Worm (Caenorhabditis elegans) whole organism, late embryonic: ENCODE measurements around the gene C05E7.3.

ENCODE experiments used
- C08G9.2 ChIP-seq: sonication (generic microtip); optimal IDR thresholded peaks from 2 replicates; lab custom pipeline; 2016; ENCODE audit warnings: mild to moderate bottlenecking, missing genetic modification characterization, moderate library complexity, missing compliant biosample characterization
- F13H6.1 ChIP-seq: sonication (generic microtip); optimal IDR thresholded peaks from 2 replicates; lab custom pipeline; 2016; ENCODE audit warnings: missing genetic modification characterization, missing compliant biosample characterization
- K02D7.2 ChIP-seq: sonication (generic microtip); optimal IDR thresholded peaks from 2 replicates; lab custom pipeline; 2017; ENCODE audit warnings: mild to moderate bottlenecking, missing genetic modification characterization, missing compliant biosample characterization
- K09A11.1 ChIP-seq: sonication (generic microtip); optimal IDR thresholded peaks from 2 replicates; lab custom pipeline; 2017; ENCODE audit warnings: antibody characterized with exemption, mild to moderate bottlenecking, missing genetic modification characterization, missing compliant biosample characterization; ENCODE audit not compliant: insufficient read depth
- Y22D7AL.16 ChIP-seq: sonication (generic microtip); optimal IDR thresholded peaks from 2 replicates; lab custom pipeline; 2016; ENCODE audit warnings: missing genetic modification characterization, missing compliant biosample characterization
- ahr-1 ChIP-seq: sonication (generic microtip); optimal IDR thresholded peaks from 2 replicates; lab custom pipeline; 2016; ENCODE audit warnings: missing genetic modification characterization, missing compliant biosample characterization
- ceh-19 ChIP-seq: fragments of 200-800 bp; sonication (Bioruptor generic); optimal IDR thresholded peaks from 2 replicates; lab custom pipeline; 2018; ENCODE audit warnings: mild to moderate bottlenecking, missing genetic modification characterization, missing compliant biosample characterization
- ceh-34 ChIP-seq: sonication (generic microtip); optimal IDR thresholded peaks from 2 replicates; lab custom pipeline; 2016; ENCODE audit warnings: mild to moderate bottlenecking, missing genetic modification characterization, missing compliant biosample characterization
- ceh-45 ChIP-seq: fragments of 200-800 bp; sonication (Bioruptor generic); IDR thresholded peaks from 2 replicates; pipeline ENCODE4 v1.3.6; 2022; ENCODE audit warnings: missing genetic modification reagents, missing genetic modification characterization, missing compliant biosample characterization
- ceh-48 ChIP-seq: sonication (generic microtip); optimal IDR thresholded peaks from 2 replicates; lab custom pipeline; 2016; ENCODE audit warnings: missing genetic modification characterization, inconsistent platforms, missing compliant biosample characterization
- ceh-6 ChIP-seq: fragments of 200-800 bp; sonication (Bioruptor generic); optimal IDR thresholded peaks from 2 replicates; lab custom pipeline; 2018; ENCODE audit warnings: mild to moderate bottlenecking, missing genetic modification characterization, missing compliant biosample characterization
- ceh-9 ChIP-seq: sonication (generic microtip); optimal IDR thresholded peaks from 2 replicates; lab custom pipeline; 2016; ENCODE audit warnings: mild to moderate bottlenecking, missing genetic modification characterization, inconsistent platforms, missing compliant biosample characterization
- dmd-4 ChIP-seq: sonication (generic microtip); optimal IDR thresholded peaks from 2 replicates; lab custom pipeline; 2016; ENCODE audit warnings: borderline replicate concordance, missing genetic modification characterization, missing compliant biosample characterization
- dve-1 ChIP-seq: sonication (generic microtip); optimal IDR thresholded peaks from 2 replicates; lab custom pipeline; 2017; ENCODE audit warnings: antibody characterized with exemption, mild to moderate bottlenecking, missing genetic modification characterization, missing compliant biosample characterization
- elt-2 ChIP-seq: sonication (generic microtip); optimal IDR thresholded peaks from 2 replicates; lab custom pipeline; 2016; ENCODE audit warnings: missing genetic modification reagents, missing genetic modification characterization, missing compliant biosample characterization
- elt-4 ChIP-seq: sonication (generic microtip); optimal IDR thresholded peaks from 2 replicates; lab custom pipeline; 2016; ENCODE audit warnings: missing genetic modification characterization, missing compliant biosample characterization
- ets-4 ChIP-seq: sonication (generic microtip); optimal IDR thresholded peaks from 2 replicates; lab custom pipeline; 2016; ENCODE audit warnings: missing genetic modification characterization, missing compliant biosample characterization
- fkh-6 ChIP-seq: sonication (generic microtip); optimal IDR thresholded peaks from 2 replicates; lab custom pipeline; 2016; ENCODE audit warnings: missing genetic modification characterization, missing compliant biosample characterization
- gmeb-2 ChIP-seq: sonication (generic microtip); optimal IDR thresholded peaks from 2 replicates; lab custom pipeline; 2016; ENCODE audit warnings: missing genetic modification characterization, inconsistent platforms, missing compliant biosample characterization
- lin-11 ChIP-seq: fragments of 200-800 bp; sonication (Bioruptor generic); optimal IDR thresholded peaks from 2 replicates; lab custom pipeline; 2018; ENCODE audit warnings: mild to moderate bottlenecking, missing genetic modification characterization, missing compliant biosample characterization
- madf-2 ChIP-seq: sonication (generic microtip); optimal IDR thresholded peaks from 2 replicates; lab custom pipeline; 2017; ENCODE audit warnings: missing genetic modification characterization, missing compliant biosample characterization
- mec-3 ChIP-seq: sonication (generic microtip); optimal IDR thresholded peaks from 2 replicates; lab custom pipeline; 2016; ENCODE audit warnings: borderline replicate concordance, missing genetic modification characterization, missing compliant biosample characterization
- nfya-1 ChIP-seq: sonication (generic microtip); optimal IDR thresholded peaks from 2 replicates; lab custom pipeline; 2017; ENCODE audit warnings: missing genetic modification characterization, mild to moderate bottlenecking, missing compliant biosample characterization, antibody characterized with exemption, moderate library complexity
- nhr-11 ChIP-seq: fragments of 150-350 bp; optimal IDR thresholded peaks from 2 replicates; lab custom pipeline; 2014; ENCODE audit warnings: missing biosample characterization, missing genetic modification characterization
- nhr-232 ChIP-seq: sonication (generic microtip); optimal IDR thresholded peaks from 2 replicates; lab custom pipeline; 2016; ENCODE audit warnings: missing genetic modification characterization, missing compliant biosample characterization
- pat-9 ChIP-seq: fragments of 200-800 bp; sonication (Bioruptor generic); optimal IDR thresholded peaks from 2 replicates; lab custom pipeline; 2018; ENCODE audit warnings: mild to moderate bottlenecking, missing genetic modification characterization, moderate library complexity, missing compliant biosample characterization
- pax-1 ChIP-seq: fragments of 150-350 bp; optimal IDR thresholded peaks from 2 replicates; lab custom pipeline; 2014; ENCODE audit warnings: missing biosample characterization, missing genetic modification characterization
- pqm-1 ChIP-seq: sonication (generic microtip); optimal IDR thresholded peaks from 2 replicates; lab custom pipeline; 2016; ENCODE audit warnings: missing genetic modification characterization, missing compliant biosample characterization
- sox-2 ChIP-seq: fragments of 200-800 bp; sonication (Bioruptor generic); IDR thresholded peaks from 2 replicates; pipeline ENCODE4 v1.3.6; 2022; ENCODE audit warnings: missing genetic modification reagents, missing genetic modification characterization, missing compliant biosample characterization
- sox-4 ChIP-seq: sonication (generic microtip); optimal IDR thresholded peaks from 2 replicates; lab custom pipeline; 2017; ENCODE audit warnings: mild to moderate bottlenecking, missing genetic modification characterization, inconsistent platforms, missing compliant biosample characterization
- tbx-7 ChIP-seq: sonication (generic microtip); optimal IDR thresholded peaks from 2 replicates; lab custom pipeline; 2016; ENCODE audit warnings: missing genotype, missing genetic modification characterization, missing compliant biosample characterization
- ttx-3 ChIP-seq: sonication (generic microtip); optimal IDR thresholded peaks from 2 replicates; lab custom pipeline; 2016; ENCODE audit warnings: missing genetic modification reagents, missing genetic modification characterization, missing compliant biosample characterization
- unc-3 ChIP-seq, 2 experiments: fragments of 200-800 bp in 1 of 2; sonication (Bioruptor generic) in 1 of 2; sonication (generic microtip) in 1 of 2; conservative IDR thresholded peaks in 1 of 2; optimal IDR thresholded peaks in 1 of 2; 2 replicates each; pipeline versions ENCODE4 v1.3.6 to Lab custom; 2016 to 2022; ENCODE audit warnings: missing compliant biosample characterization in 2 of 2, missing genetic modification characterization in 2 of 2, missing genetic modification reagents in 1 of 2
- zip-5 ChIP-seq: sonication (generic microtip); optimal IDR thresholded peaks from 2 replicates; lab custom pipeline; 2016; ENCODE audit warnings: missing genetic modification characterization, missing compliant biosample characterization
- ztf-16 ChIP-seq: sonication (generic microtip); optimal IDR thresholded peaks from 2 replicates; lab custom pipeline; 2017; ENCODE audit warnings: missing genetic modification characterization, missing compliant biosample characterization

C05E7.3 gene

DNA sequence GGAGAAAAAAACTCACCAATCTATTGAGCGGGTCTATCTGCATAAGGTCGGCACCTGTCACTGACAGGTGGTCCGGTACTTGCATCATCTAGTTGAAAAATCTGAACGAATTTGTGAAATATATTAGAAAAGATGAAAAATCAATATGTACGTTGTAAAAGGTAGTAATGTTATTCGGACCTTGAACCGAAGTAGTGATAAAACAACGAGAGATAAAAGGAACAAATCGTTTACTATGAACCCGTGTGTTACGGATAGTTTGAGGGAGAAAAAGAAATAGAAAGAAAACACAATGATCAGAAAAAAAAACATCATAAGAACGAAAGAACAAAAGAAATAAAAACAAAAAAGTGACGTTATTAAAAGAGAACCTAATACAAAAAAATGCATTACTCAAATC is 40.7 kb upstream of the C05E7.3 start, which contains the start of gene mff-1:
Gene mff-1, minus strand, starts transcription at position 101 of the 400 bp plus-strand sequence.
- TF ChIP-seq F13H6.1 (no peak), elt-2 (tag; lab: Kevin White, UChicago) (peak; percentile 16)

DNA sequence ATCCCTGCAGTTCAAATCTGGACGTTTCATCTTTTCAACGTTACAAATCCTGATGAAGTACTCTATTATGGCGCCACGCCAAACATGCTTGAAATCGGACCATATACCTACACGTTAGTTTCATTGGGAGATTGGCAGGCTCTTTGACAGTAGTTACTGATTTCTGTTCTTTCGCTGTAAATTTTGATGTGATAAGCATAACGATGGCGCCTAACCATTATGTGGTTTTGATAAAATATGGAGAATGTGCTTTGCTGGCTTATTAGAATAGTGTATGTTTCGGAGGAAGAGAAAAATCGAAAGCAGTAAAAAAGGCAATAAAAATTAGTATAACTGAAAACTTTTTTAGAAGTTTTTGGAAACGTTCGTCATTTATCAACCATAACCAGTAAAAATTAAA is 36.3 kb upstream of the C05E7.3 start:
- TF ChIP-seq dmd-4 (tag; lab: Kevin White, UChicago): no peak
- TF ChIP-seq Y22D7AL.16: no peak
- no peak for TF ChIP-seq ets-4 (tag; lab: Kevin White, UChicago)

DNA sequence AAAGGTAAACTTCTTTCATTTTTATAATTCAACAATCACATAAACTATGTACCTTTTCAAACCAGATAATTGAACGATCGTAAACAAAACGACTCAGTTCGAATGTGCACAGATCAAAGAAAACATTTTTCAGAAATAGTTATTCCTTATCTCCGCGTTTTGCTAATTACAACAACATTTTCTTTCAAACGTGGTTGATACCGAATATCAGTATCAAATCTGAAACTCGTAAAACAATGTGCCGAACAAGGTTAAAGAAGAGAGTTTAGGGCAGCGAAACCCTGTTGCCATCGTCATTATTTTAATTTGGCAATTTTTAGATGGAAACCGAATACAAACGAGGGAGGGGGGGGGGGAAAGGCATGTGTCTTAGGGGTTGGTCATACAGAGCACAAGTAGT is 35.0 kb upstream of the C05E7.3 start, which contains the start of gene scav-4:
Gene scav-4, plus strand, starts transcription at position 383 of the 400 bp plus-strand sequence.
- TF ChIP-seq pax-1 (tag; lab: Kevin White, UChicago): no peak
- TF ChIP-seq unc-3 (GFP tag; conservative IDR thresholded peaks at IDR 0.05; lab: Robert Waterston, UW): no peak
- no peak for TF ChIP-seq unc-3 (tag; optimal IDR thresholded peaks at IDR 0.05; lab: Kevin White, UChicago)
- no peak for TF ChIP-seq K09A11.1

DNA sequence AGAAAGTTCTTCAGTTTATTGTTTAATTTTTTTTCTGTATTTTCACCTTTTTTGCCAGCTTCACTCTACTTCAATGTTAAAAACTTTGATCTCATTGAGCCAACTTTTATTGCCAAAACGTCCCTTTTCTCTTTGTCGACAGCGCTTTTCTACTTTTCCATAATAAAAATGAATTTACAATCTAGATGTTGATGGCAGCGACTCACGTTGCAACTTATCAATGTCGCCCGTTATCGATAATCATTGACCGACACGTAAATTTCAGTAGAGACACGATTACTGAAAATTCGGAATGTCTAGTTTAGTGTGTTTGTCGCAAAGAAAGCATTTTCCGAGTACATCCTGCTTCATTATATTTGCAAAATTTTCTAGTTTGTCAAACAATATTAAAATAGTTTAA is 33.3 kb upstream of the C05E7.3 start:
- TF ChIP-seq gmeb-2 (tag; lab: Kevin White, UChicago): no peak
- TF ChIP-seq elt-2 (tag; lab: Kevin White, UChicago): peak; percentile 32
- TF ChIP-seq, all 69 proteins: peak for 1

DNA sequence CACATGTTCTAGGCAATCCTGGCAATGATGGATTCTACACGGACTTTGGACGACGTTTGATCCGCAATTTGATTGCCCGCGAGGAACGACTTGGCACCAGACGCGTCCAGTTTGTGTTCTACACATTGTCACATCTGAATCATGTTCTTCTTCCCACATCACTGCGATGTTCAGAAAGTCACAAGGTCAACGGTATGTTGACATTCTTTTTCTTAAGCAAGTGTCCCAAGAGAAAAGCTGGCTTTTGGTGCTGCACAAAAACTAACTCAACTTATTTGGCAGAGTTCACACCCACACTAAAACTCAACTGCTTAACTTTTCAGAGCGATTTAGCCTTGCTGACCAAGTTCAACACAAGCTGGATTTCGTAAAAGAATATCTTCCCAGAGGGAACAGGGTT is 32.1 kb upstream of the C05E7.3 start:
- no peak for TF ChIP-seq ttx-3 (tag; lab: Kevin White, UChicago)
- no peak for TF ChIP-seq ceh-6
- TF ChIP-seq sox-2 (GFP tag; lab: Robert Waterston, UW): no peak
- TF ChIP-seq, all 69 proteins: peak for 0

DNA sequence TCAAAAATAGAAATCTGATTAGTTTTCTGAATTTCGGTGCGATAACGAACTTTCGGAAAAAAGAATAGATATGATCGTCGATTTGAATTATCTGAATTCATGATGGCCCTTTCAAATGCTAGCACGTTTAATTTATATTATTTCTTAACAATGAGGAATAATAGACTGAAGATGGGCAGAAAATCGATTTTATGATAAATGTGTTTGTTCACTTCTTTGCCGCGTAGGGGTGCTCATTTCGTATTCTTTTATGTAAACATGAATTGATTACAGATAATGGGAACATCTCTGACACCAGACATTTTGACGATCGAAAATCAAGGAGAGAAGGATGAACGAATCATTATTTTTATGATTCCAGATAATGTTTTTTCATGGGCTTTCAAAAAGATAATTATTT is 31.0 kb upstream of the C05E7.3 start, which contains the start of gene F11C1.9:
Gene F11C1.9, minus strand, starts transcription at position 101 of the 400 bp plus-strand sequence.
- no peak for TF ChIP-seq ceh-34 (tag; lab: Kevin White, UChicago)
- no peak for TF ChIP-seq ztf-16 (tag; lab: Kevin White, UChicago)
- no peak for TF ChIP-seq lin-11
- TF ChIP-seq F13H6.1: no peak
- TF ChIP-seq nhr-11 (tag; lab: Kevin White, UChicago): no peak

DNA sequence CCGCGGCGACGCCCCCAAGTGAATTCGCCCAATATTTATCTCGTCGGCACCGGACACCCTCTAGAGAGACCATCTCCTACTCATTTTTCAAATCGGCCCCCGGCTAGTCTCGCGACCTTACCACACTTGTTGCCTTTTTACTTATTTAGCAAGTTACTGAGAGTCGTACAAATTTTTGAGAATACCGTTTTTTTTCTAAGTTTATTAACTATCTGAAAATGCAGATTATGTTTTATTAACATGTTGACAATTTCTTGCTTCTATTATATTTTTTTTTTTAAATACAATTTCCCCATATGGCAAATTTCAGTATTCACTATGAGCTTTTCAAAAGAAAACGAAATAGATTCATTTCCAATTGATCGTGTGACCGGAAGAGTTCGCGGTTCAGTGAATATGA is 30.3 kb upstream of the C05E7.3 start, which contains the start of the genes F11C1.4 and F11C1.10:
Gene F11C1.4, plus strand, starts transcription at position 301 of the 400 bp plus-strand sequence.
Gene F11C1.10, plus strand, starts transcription at position 309 of the 400 bp plus-strand sequence.
- TF ChIP-seq fkh-6 (tag; lab: Kevin White, UChicago) (no peak), madf-2 (tag; lab: Kevin White, UChicago) (no peak), K09A11.1 (no peak), elt-2 (tag; lab: Kevin White, UChicago) (no peak), C08G9.2 (tag; lab: Kevin White, UChicago) (no peak)

DNA sequence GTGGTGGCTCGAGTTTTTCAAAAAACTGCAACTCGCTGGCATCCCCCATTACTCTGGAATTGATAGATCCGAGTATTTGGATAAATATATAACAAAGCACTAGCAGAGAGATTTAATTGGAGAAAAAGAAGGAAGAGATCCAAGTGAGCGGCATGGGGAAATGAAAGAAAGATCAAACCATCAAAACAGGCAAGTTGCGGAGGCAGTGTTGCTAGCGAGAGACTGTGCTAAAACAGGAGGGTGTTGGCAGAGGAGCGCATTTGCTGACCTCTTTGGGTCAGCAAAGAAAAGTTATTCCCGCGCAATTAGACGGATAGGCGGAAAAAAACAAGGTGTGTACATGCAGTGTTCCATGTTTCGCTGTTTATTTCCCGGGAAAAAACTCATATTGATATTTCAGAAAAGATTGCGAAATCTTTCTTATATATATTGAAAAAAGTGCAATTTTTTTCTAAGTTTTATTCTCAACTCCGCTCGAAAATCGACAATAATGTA is 29.2 kb upstream of the C05E7.3 start, which contains the start of gene ppk-3:
Gene ppk-3, minus strand, starts transcription at position 51 of the 495 bp plus-strand sequence.
- TF ChIP-seq elt-4 (tag; lab: Kevin White, UChicago) (no peak), ceh-6 (no peak), tbx-7 (tag; lab: Kevin White, UChicago) (no peak), unc-3 (GFP tag; conservative IDR thresholded peaks at IDR 0.05; lab: Robert Waterston, UW) (no peak), unc-3 (tag; optimal IDR thresholded peaks at IDR 0.05; lab: Kevin White, UChicago) (no peak), zip-5 (tag; lab: Kevin White, UChicago) (no peak), Y22D7AL.16 (no peak), mec-3 (no peak), ceh-48 (tag; lab: Kevin White, UChicago) (no peak), dve-1 (tag; lab: Kevin White, UChicago) (peak; percentile 45), ahr-1 (tag; lab: Kevin White, UChicago) (no peak), ceh-45 (GFP tag; lab: Robert Waterston, UW) (no peak), ceh-19 (GFP tag; lab: Kevin White, UChicago) (no peak), nhr-232 (tag; lab: Kevin White, UChicago) (no peak), ttx-3 (tag; lab: Kevin White, UChicago) (no peak), pat-9 (tag; lab: Kevin White, UChicago) (no peak), nfya-1 (peak; percentile 64), K02D7.2 (no peak), pqm-1 (tag; lab: Kevin White, UChicago) (no peak), sox-4 (tag; lab: Kevin White, UChicago) (no peak), sox-2 (GFP tag; lab: Robert Waterston, UW) (no peak), ceh-9 (tag; lab: Kevin White, UChicago) (no peak), madf-2 (tag; lab: Kevin White, UChicago) (no peak), gmeb-2 (tag; lab: Kevin White, UChicago) (no peak), pax-1 (tag; lab: Kevin White, UChicago) (no peak)
